Fruit fly (Drosophila melanogaster): ENCODE measurements around the gene Strump.
A peak's percentile ranks its signal among the peaks of the same experiment; 100 is the strongest.

The Strump gene

dm6 chr3L:16087323-16087816, 34.4 kb upstream of the Strump start, which contains the start of gene Tasp1 (continued):
- TF ChIP-seq Dll (GFP tag; IDR thresholded peaks at IDR 0.05; ENCODE audit: partially characterized antibody) (no peak; the same call in 2 of the 4 replicates), CG34376 (GFP tag; optimal IDR thresholded peaks at IDR 0.05) (no peak), Meics (GFP tag; optimal IDR thresholded peaks at IDR 0.05) (peak; percentile 73), ap (GFP tag; IDR thresholded peaks at IDR 0.05) (peak; percentile 38; the same call in 1 of the 2 replicates), cas (GFP tag; IDR thresholded peaks at IDR 0.05) (peak; percentile 71; the same call in 1 of the 2 replicates), Scr (GFP tag; IDR thresholded peaks at IDR 0.05; ENCODE audit: partially characterized antibody) (peak; percentile 23; the same call in 1 of the 2 replicates), Sox102F (GFP tag; optimal IDR thresholded peaks at IDR 0.05) (no peak), CG12391 (tag; optimal IDR thresholded peaks at IDR 0.05) (peak; percentile 81), CG6689 (GFP tag; IDR thresholded peaks at IDR 0.05) (peak; percentile 80), Ssrp (tag; optimal IDR thresholded peaks at IDR 0.05) (peak; percentile 68), Spps (tag; optimal IDR thresholded peaks at IDR 0.05) (peak; percentile 16), CG13624 (GFP tag; optimal IDR thresholded peaks at IDR 0.05) (no peak), CG4617 (GFP tag; optimal IDR thresholded peaks at IDR 0.05; ENCODE audit: borderline replicate concordance) (peak; percentile 75), CG3407 (GFP tag; optimal IDR thresholded peaks at IDR 0.05) (no peak), slou (GFP tag; optimal IDR thresholded peaks at IDR 0.05) (no peak), CG2129 (GFP tag; IDR thresholded peaks at IDR 0.05; ENCODE audit: partially characterized antibody) (no peak), Chrac-16 (GFP tag; optimal IDR thresholded peaks at IDR 0.05) (peak; percentile 50), Bdp1 (GFP tag; optimal IDR thresholded peaks at IDR 0.05) (peak; percentile 20), B-H2 (GFP tag; optimal IDR thresholded peaks at IDR 0.05) (peak; percentile 11), hkb (optimal IDR thresholded peaks at IDR 0.05) (no peak), hkb (GFP tag; IDR thresholded peaks at IDR 0.05) (peak; percentile 74), CG6175 (GFP tag; IDR thresholded peaks at IDR 0.05) (no peak), ttk (GFP tag; IDR thresholded peaks at IDR 0.05) (peak; percentile 75), Hr3 (GFP tag; optimal IDR thresholded peaks at IDR 0.05) (peak; percentile 49), CG15479 (GFP tag; optimal IDR thresholded peaks at IDR 0.05) (no peak), ERR (GFP tag; optimal IDR thresholded peaks at IDR 0.05) (no peak), CG11085 (GFP tag; IDR thresholded peaks at IDR 0.05) (no peak; the same call in 1 of the 2 replicates), CG3163 (GFP tag; optimal IDR thresholded peaks at IDR 0.05) (no peak), Abd-B (GFP tag; optimal IDR thresholded peaks at IDR 0.05) (no peak), CG9609 (GFP tag; optimal IDR thresholded peaks at IDR 0.05) (no peak), her (GFP tag; optimal IDR thresholded peaks at IDR 0.05) (no peak), CG14860 (GFP tag; IDR thresholded peaks at IDR 0.05; ENCODE audit: partially characterized antibody) (no peak), CG3838 (GFP tag; optimal IDR thresholded peaks at IDR 0.05) (no peak), CG32532 (GFP tag; IDR thresholded peaks at IDR 0.05) (peak; percentile 87), prd (optimal IDR thresholded peaks at IDR 0.05) (no peak), prd (GFP tag; IDR thresholded peaks at IDR 0.05) (peak; percentile 66; the same call in 2 of the 3 replicates), Xbp1 (GFP tag; optimal IDR thresholded peaks at IDR 0.05) (peak; percentile 66), fd3F (GFP tag; optimal IDR thresholded peaks at IDR 0.05) (peak; percentile 49), CG9817 (tag; optimal IDR thresholded peaks at IDR 0.05) (peak; percentile 41), Hsf (GFP tag; optimal IDR thresholded peaks at IDR 0.05) (peak; percentile 53), Mes4 (GFP tag; optimal IDR thresholded peaks at IDR 0.05) (no peak), BEAF-32 (GFP tag; optimal IDR thresholded peaks at IDR 0.05) (peak; percentile 21), CG32767 (GFP tag; IDR thresholded peaks at IDR 0.05) (peak; percentile 52; the same call in 1 of the 2 replicates), CG33557 (GFP tag; optimal IDR thresholded peaks at IDR 0.05) (peak; percentile 18), Bgb (GFP tag; IDR thresholded peaks at IDR 0.05; ENCODE audit: partially characterized antibody) (peak; percentile 57; the same call in 1 of the 2 replicates), HmgD (GFP tag; optimal IDR thresholded peaks at IDR 0.05) (no peak), Blimp-1 (GFP tag; optimal IDR thresholded peaks at IDR 0.05) (no peak), CG11456 (GFP tag; IDR thresholded peaks at IDR 0.05) (no peak), CG6854 (GFP tag; optimal IDR thresholded peaks at IDR 0.05) (no peak), NC2β (GFP tag; optimal IDR thresholded peaks at IDR 0.05) (no peak), CTCF (GFP tag; optimal IDR thresholded peaks at IDR 0.05) (no peak)
